Worm (Caenorhabditis elegans) whole organism, L2 larva: ENCODE data around the gene F58F9.9.
"Not testable (repeated sequence)": the region's sequence is repeated elsewhere in the genome, so short reads cannot be mapped to it uniquely, and the experiment has no call there.

Source experiments
- C34F6.9 ChIP-seq: fragments of 150-350 bp; optimal IDR thresholded peaks from 2 replicates; lab custom pipeline; 2014; ENCODE audit warnings: missing biosample characterization, missing genetic modification characterization
- Y55F3AM.14 ChIP-seq: fragments of 200-800 bp; sonication (Bioruptor generic); optimal IDR thresholded peaks from 2 replicates; lab custom pipeline; 2018; ENCODE audit warnings: mild to moderate bottlenecking, missing genetic modification characterization, missing compliant biosample characterization
- ZK546.5 ChIP-seq: sonication (generic microtip); optimal IDR thresholded peaks from 2 replicates; lab custom pipeline; 2017; ENCODE audit warnings: missing biosample characterization, missing genetic modification characterization
- alr-1 ChIP-seq: fragments of 150-350 bp; optimal IDR thresholded peaks from 2 replicates; lab custom pipeline; 2014; ENCODE audit warnings: missing biosample characterization, missing genetic modification characterization
- aly-2 ChIP-seq: fragments of 150-350 bp; optimal IDR thresholded peaks from 2 replicates; lab custom pipeline; 2014; ENCODE audit warnings: missing biosample characterization, missing genetic modification characterization
- ama-1 ChIP-seq: fragments of 150-350 bp; optimal IDR thresholded peaks from 2 replicates; lab custom pipeline; 2018; ENCODE audit warnings: inconsistent platforms
- blmp-1 ChIP-seq: sonication (generic microtip); optimal IDR thresholded peaks from 2 replicates; lab custom pipeline; 2017; ENCODE audit warnings: missing genetic modification characterization, mild to moderate bottlenecking, missing compliant biosample characterization, antibody characterized with exemption, moderate library complexity; ENCODE audit not compliant: insufficient read depth
- ceh-16 ChIP-seq: fragments of 150-350 bp; optimal IDR thresholded peaks from 2 replicates; lab custom pipeline; 2014; ENCODE audit warnings: missing biosample characterization, missing genetic modification characterization
- ceh-82 ChIP-seq: fragments of 150-350 bp; optimal IDR thresholded peaks from 2 replicates; lab custom pipeline; 2014; ENCODE audit warnings: missing biosample characterization, missing genetic modification characterization
- crh-2 ChIP-seq: sonication (generic microtip); optimal IDR thresholded peaks from 2 replicates; lab custom pipeline; 2017; ENCODE audit warnings: missing biosample characterization, missing genetic modification characterization
- dmd-4 ChIP-seq: sonication (generic microtip); optimal IDR thresholded peaks from 2 replicates; lab custom pipeline; 2017; ENCODE audit warnings: missing biosample characterization, missing genetic modification characterization
- egl-27 ChIP-seq: sonication (generic microtip); optimal IDR thresholded peaks from 3 replicates; lab custom pipeline; 2017; ENCODE audit warnings: missing biosample characterization, missing genetic modification reagents, missing genetic modification characterization
- elt-3 ChIP-seq: sonication (generic microtip); optimal IDR thresholded peaks from 2 replicates; lab custom pipeline; 2017; ENCODE audit warnings: missing biosample characterization, missing genetic modification characterization
- fos-1 ChIP-seq: fragments of 150-350 bp; optimal IDR thresholded peaks from 2 replicates; lab custom pipeline; 2014; ENCODE audit warnings: missing biosample characterization, missing genetic modification characterization
- gmeb-1 ChIP-seq: fragments of 150-350 bp; optimal IDR thresholded peaks from 2 replicates; lab custom pipeline; 2014; ENCODE audit warnings: missing biosample characterization, missing genetic modification characterization
- lin-11 ChIP-seq: fragments of 150-350 bp; sonication (generic microtip); optimal IDR thresholded peaks from 2 replicates; lab custom pipeline; 2014; ENCODE audit warnings: missing biosample characterization, missing genetic modification characterization, inconsistent platforms, mixed read lengths
- lin-13 ChIP-seq: fragments of 150-350 bp; optimal IDR thresholded peaks from 2 replicates; lab custom pipeline; 2014; ENCODE audit warnings: missing biosample characterization, missing genetic modification reagents, missing genetic modification characterization
- mab-5 ChIP-seq: fragments of 150-350 bp; optimal IDR thresholded peaks from 2 replicates; lab custom pipeline; 2014; ENCODE audit warnings: missing biosample characterization, missing genetic modification characterization
- nhr-10 ChIP-seq: sonication (generic microtip); optimal IDR thresholded peaks from 2 replicates; lab custom pipeline; 2017; ENCODE audit warnings: missing biosample characterization, missing genetic modification characterization
- nhr-129 ChIP-seq: fragments of 150-350 bp; optimal IDR thresholded peaks from 2 replicates; lab custom pipeline; 2014; ENCODE audit warnings: missing biosample characterization, missing genetic modification characterization
- nhr-21 ChIP-seq: fragments of 150-350 bp; optimal IDR thresholded peaks from 2 replicates; lab custom pipeline; 2014; ENCODE audit warnings: missing biosample characterization, missing genetic modification characterization
- nhr-23 ChIP-seq: fragments of 150-350 bp; optimal IDR thresholded peaks from 2 replicates; lab custom pipeline; 2014; ENCODE audit warnings: missing biosample characterization, missing genetic modification reagents, missing genetic modification characterization
- nhr-237 ChIP-seq: fragments of 150-350 bp; optimal IDR thresholded peaks from 2 replicates; lab custom pipeline; 2014; ENCODE audit warnings: missing biosample characterization, missing genetic modification characterization
- nhr-25 ChIP-seq: fragments of 150-350 bp; sonication (generic microtip); optimal IDR thresholded peaks from 3 replicates; lab custom pipeline; 2014; ENCODE audit warnings: missing biosample characterization, missing genetic modification characterization
- nhr-6 ChIP-seq: fragments of 150-350 bp; optimal IDR thresholded peaks from 2 replicates; lab custom pipeline; 2014; ENCODE audit warnings: missing biosample characterization, missing genetic modification characterization
- nhr-77 ChIP-seq: fragments of 150-350 bp; optimal IDR thresholded peaks from 2 replicates; lab custom pipeline; 2014; ENCODE audit warnings: missing biosample characterization, missing genetic modification characterization
- sem-4 ChIP-seq: fragments of 150-350 bp; optimal IDR thresholded peaks from 2 replicates; lab custom pipeline; 2014; ENCODE audit warnings: missing biosample characterization, missing genetic modification reagents, missing genetic modification characterization
- skn-1 ChIP-seq: sonication (generic microtip); optimal IDR thresholded peaks from 2 replicates; lab custom pipeline; 2017; ENCODE audit warnings: missing biosample characterization, missing genetic modification characterization
- sma-3 ChIP-seq: sonication (generic microtip); optimal IDR thresholded peaks from 2 replicates; lab custom pipeline; 2016; ENCODE audit warnings: missing genetic modification reagents, missing genetic modification characterization, missing compliant biosample characterization
- sma-9 ChIP-seq, 2 experiments: fragments of 150-350 bp in 1 of 2; sonication (generic microtip) in 1 of 2; optimal IDR thresholded peaks; 2 replicates each; lab custom pipeline; 2014 to 2016; ENCODE audit warnings: missing genetic modification characterization in 2 of 2, mild to moderate bottlenecking in 1 of 2, missing biosample characterization in 1 of 2, missing compliant biosample characterization in 1 of 2, missing genetic modification reagents in 1 of 2, moderate library complexity in 1 of 2
- unc-39 ChIP-seq: fragments of 150-350 bp; optimal IDR thresholded peaks from 2 replicates; lab custom pipeline; 2014; ENCODE audit warnings: missing biosample characterization, missing genetic modification characterization
- unc-55 ChIP-seq: fragments of 150-350 bp; sonication (generic microtip); optimal IDR thresholded peaks from 3 replicates; lab custom pipeline; 2014; ENCODE audit warnings: missing biosample characterization, missing genetic modification reagents, missing genetic modification characterization
- zag-1 ChIP-seq: fragments of 150-350 bp; optimal IDR thresholded peaks from 2 replicates; lab custom pipeline; 2014; ENCODE audit warnings: missing biosample characterization, missing genetic modification characterization
- ztf-1 ChIP-seq: fragments of 200-800 bp; sonication (Bioruptor generic); conservative IDR thresholded peaks from 2 replicates; pipeline ENCODE4 v1.3.6; 2022; ENCODE audit warnings: missing genetic modification characterization, missing compliant biosample characterization
- ztf-11 ChIP-seq: sonication (generic microtip); optimal IDR thresholded peaks from 2 replicates; lab custom pipeline; 2017; ENCODE audit warnings: missing biosample characterization, missing genetic modification characterization
- ztf-4 ChIP-seq: fragments of 150-350 bp; optimal IDR thresholded peaks from 2 replicates; lab custom pipeline; 2014; ENCODE audit warnings: missing biosample characterization, missing genetic modification characterization

Gene F58F9.9

ce11 chrIV:6253000-6253399 lies 12.9 kb downstream of the F58F9.9 start, which contains the start of gene T13A10.2:
Gene T13A10.2 (plus strand): TSS chrIV:6253300.
- TF ChIP-seq elt-3; zag-1 (tag; lab: Kevin White, UChicago); nhr-129 (tag; lab: Kevin White, UChicago): not testable (repeated sequence)

ce11 chrIV:6254635-6255034 lies 14.5 kb downstream of the F58F9.9 start, which contains the start of gene T13A10.64:
Gene T13A10.64 (plus strand): TSS chrIV:6254935.
- TF ChIP-seq egl-27 (tag; lab: Kevin White, UChicago) = no peak
- no peak for TF ChIP-seq elt-3
- TF ChIP-seq lin-13 (GFP tag; lab: Kevin White, UChicago) = no peak
- TF ChIP-seq ceh-82 (tag; lab: Kevin White, UChicago) = no peak
- no peak for TF ChIP-seq skn-1 (tag; lab: Kevin White, UChicago)
- no peak for TF ChIP-seq crh-2 (tag; lab: Kevin White, UChicago)
- no peak for TF ChIP-seq C34F6.9 (tag; lab: Kevin White, UChicago)
- no peak for TF ChIP-seq ztf-4 (tag; lab: Kevin White, UChicago)
- no peak for TF ChIP-seq dmd-4 (tag; lab: Kevin White, UChicago)
- no peak for TF ChIP-seq nhr-23 (tag; lab: Kevin White, UChicago)
- no peak for TF ChIP-seq Y55F3AM.14 (GFP tag; lab: Kevin White, UChicago)
- TF ChIP-seq ztf-11 = no peak
- TF ChIP-seq mab-5 (tag; lab: Kevin White, UChicago) = no peak
- TF ChIP-seq ceh-16 = no peak
- no peak for TF ChIP-seq sma-3 (GFP tag; lab: Kevin White, UChicago)
- TF ChIP-seq nhr-77 (tag; lab: Kevin White, UChicago) = no peak
- no peak for TF ChIP-seq nhr-6

ce11 chrIV:6258967-6259366 lies 18.9 kb downstream of the F58F9.9 start:
- no peak for TF ChIP-seq unc-55 (GFP tag; lab: Kevin White, UChicago)
- no peak for TF ChIP-seq Y55F3AM.14 (GFP tag; lab: Kevin White, UChicago)
- TF ChIP-seq ztf-1 (GFP tag; lab: Robert Waterston, UW) = no peak
- TF ChIP-seq nhr-23 (tag; lab: Kevin White, UChicago) = no peak

- no peak for TF ChIP-seq dmd-4 (tag; lab: Kevin White, UChicago)
- TF ChIP-seq sma-3 (GFP tag; lab: Kevin White, UChicago) = no peak
- no peak for TF ChIP-seq unc-39 (tag; lab: Kevin White, UChicago)
- TF ChIP-seq aly-2 (tag; lab: Kevin White, UChicago) = no peak
- no peak for TF ChIP-seq nhr-10 (tag; lab: Kevin White, UChicago)
- no peak for TF ChIP-seq nhr-21 (tag; lab: Kevin White, UChicago)
- no peak for TF ChIP-seq fos-1 (tag; lab: Kevin White, UChicago)
- no peak for TF ChIP-seq lin-11 (tag; lab: Kevin White, UChicago)
- TF ChIP-seq ztf-1 (GFP tag; lab: Robert Waterston, UW) = no peak
- TF ChIP-seq ama-1 = no peak
- no peak for TF ChIP-seq sma-9 (GFP tag; optimal IDR thresholded peaks at IDR 0.05; lab: Kevin White, UChicago)
- TF ChIP-seq sma-9 (tag; optimal IDR thresholded peaks at IDR 0.05; lab: Kevin White, UChicago) = no peak
- no peak for TF ChIP-seq nhr-6
- no peak for TF ChIP-seq nhr-25
- TF ChIP-seq sem-4 (tag; lab: Kevin White, UChicago) = no peak
- no peak for TF ChIP-seq ceh-82 (tag; lab: Kevin White, UChicago)
- TF ChIP-seq blmp-1 (tag; lab: Kevin White, UChicago) = no peak
- no peak for TF ChIP-seq nhr-237 (tag; lab: Kevin White, UChicago)
- TF ChIP-seq ztf-4 (tag; lab: Kevin White, UChicago) = no peak
- TF ChIP-seq, all 48 proteins: peak for 0
These were observed 19.6 kb downstream of the F58F9.9 start, which contains the start of gene nlp-16 for ce11 chrIV:6259732-6260131. Gene nlp-16 (minus strand): TSS chrIV:6259832.

ce11 chrIV:6263244-6263643 lies 23.2 kb downstream of the F58F9.9 start, which contains the start of gene srv-28:
Gene srv-28 (minus strand): TSS chrIV:6263344.
- TF ChIP-seq egl-27 (tag; lab: Kevin White, UChicago) (no peak), skn-1 (tag; lab: Kevin White, UChicago) (no peak), unc-55 (GFP tag; lab: Kevin White, UChicago) (no peak), sem-4 (tag; lab: Kevin White, UChicago) (no peak), blmp-1 (tag; lab: Kevin White, UChicago) (no peak), ztf-11 (no peak), ceh-16 (no peak), C34F6.9 (tag; lab: Kevin White, UChicago) (no peak), ama-1 (no peak), elt-3 (no peak), gmeb-1 (no peak), ztf-4 (tag; lab: Kevin White, UChicago) (no peak), lin-13 (GFP tag; lab: Kevin White, UChicago) (no peak), ZK546.5 (tag; lab: Kevin White, UChicago) (no peak), Y55F3AM.14 (GFP tag; lab: Kevin White, UChicago) (no peak), alr-1 (tag; lab: Kevin White, UChicago) (no peak)
